Fruit fly (Drosophila melanogaster) whole organism, wandering third instar larva: ENCODE data around the gene Zip89B.
A peak's percentile ranks its signal among the peaks of the same experiment; 100 is the strongest.

Experiments used
- Abd-B ChIP-seq: fragments of >200 bp; optimal IDR thresholded peaks from 2 replicates; lab custom pipeline; 2017; ENCODE audit warnings: missing biosample characterization, missing genetic modification characterization
- GATAd ChIP-seq: sonication (Bioruptor generic); optimal IDR thresholded peaks from 2 replicates; lab custom pipeline; 2016; ENCODE audit warnings: missing biosample characterization, missing genetic modification characterization
- br ChIP-seq: fragments of 200-800 bp; sonication (Bioruptor generic); optimal IDR thresholded peaks from 2 replicates; lab custom pipeline; 2016; ENCODE audit warnings: missing biosample characterization, missing genetic modification characterization
- brk ChIP-seq: fragments of 200-800 bp; sonication (Bioruptor generic); optimal IDR thresholded peaks from 2 replicates; lab custom pipeline; 2016; ENCODE audit warnings: missing biosample characterization, mild to moderate bottlenecking, missing genetic modification characterization
- fru ChIP-seq: fragments of 200-800 bp; sonication (Bioruptor generic); optimal IDR thresholded peaks from 3 replicates; lab custom pipeline; 2016; ENCODE audit warnings: missing biosample characterization, mild to moderate bottlenecking, missing genetic modification characterization
- lola ChIP-seq: fragments of >200 bp; optimal IDR thresholded peaks from 2 replicates; lab custom pipeline; 2017; ENCODE audit warnings: missing biosample characterization, missing genetic modification characterization
- pan ChIP-seq: fragments of >200 bp; optimal IDR thresholded peaks from 2 replicates; lab custom pipeline; 2017
- psq ChIP-seq: fragments of 200-800 bp; sonication (Bioruptor generic); optimal IDR thresholded peaks from 3 replicates; lab custom pipeline; 2017; ENCODE audit warnings: missing biosample characterization, mild to moderate bottlenecking, missing genetic modification characterization, moderate library complexity
- sv ChIP-seq: fragments of 200-800 bp; sonication (Bioruptor generic); optimal IDR thresholded peaks from 3 replicates; lab custom pipeline; 2016; ENCODE audit warnings: missing biosample characterization, missing genetic modification characterization
- woc ChIP-seq: sonication (Bioruptor generic); optimal IDR thresholded peaks from 2 replicates; lab custom pipeline; 2016; ENCODE audit warnings: missing biosample characterization, mild to moderate bottlenecking, missing genetic modification characterization

dm6 chr3R:16274534-16274933, 31.0 kb upstream of the Zip89B start:
- TF ChIP-seq pan (lab: Kevin White, UChicago) = no peak
- TF ChIP-seq fru (GFP tag; lab: Kevin White, UChicago) = no peak
- TF ChIP-seq psq = peak; percentile 25
- no peak for TF ChIP-seq br
- TF ChIP-seq lola (GFP tag; lab: Kevin White, UChicago) = no peak
- no peak for TF ChIP-seq sv (GFP tag; lab: Kevin White, UChicago)
- no peak for TF ChIP-seq brk (GFP tag; lab: Kevin White, UChicago)
- no peak for TF ChIP-seq GATAd (GFP tag; lab: Kevin White, UChicago)
- no peak for TF ChIP-seq woc (GFP tag; lab: Kevin White, UChicago)
- no peak for TF ChIP-seq Abd-B (GFP tag; lab: Kevin White, UChicago)
